Fruit fly (Drosophila melanogaster): ENCODE measurements around the gene Prps.
A peak's percentile ranks its signal among the peaks of the same experiment; 100 is the strongest.

- TF ChIP-seq pad (GFP tag; optimal IDR thresholded peaks at IDR 0.05), result no peak
- TF ChIP-seq toe (GFP tag; optimal IDR thresholded peaks at IDR 0.05), result no peak
- TF ChIP-seq CG7101 (tag; optimal IDR thresholded peaks at IDR 0.05), result peak; percentile 19
- peak; percentile 65 for TF ChIP-seq CG11617 (GFP tag; optimal IDR thresholded peaks at IDR 0.05)
- peak; percentile 91 for TF ChIP-seq CG12768 (GFP tag; optimal IDR thresholded peaks at IDR 0.05)
Observed at dm6 chr3L:9675528-9675963, 21.0 kb downstream of the Prps start.

Data from whole organism, adult.